Fruit fly (Drosophila melanogaster) whole organism, embryonic: Measurements from ENCODE around the gene cu.
A peak's percentile ranks its signal among the peaks of the same experiment; 100 is the strongest.

Experiments
- Antp ChIP-seq: fragments of 200-800 bp; sonication (Bioruptor generic); optimal IDR thresholded peaks from 3 replicates; lab custom pipeline; 2016; ENCODE audit warnings: missing biosample characterization, missing genetic modification characterization
- Atf3 ChIP-seq: fragments of 200-800 bp; sonication (Bioruptor generic); optimal IDR thresholded peaks from 3 replicates; lab custom pipeline; 2016; ENCODE audit warnings: missing biosample characterization, missing genetic modification characterization
- B-H2 ChIP-seq: fragments of 200-800 bp; sonication (Bioruptor generic); optimal IDR thresholded peaks from 2 replicates; lab custom pipeline; 2018; ENCODE audit warnings: missing biosample characterization, mild to moderate bottlenecking, missing genetic modification characterization
- C15 ChIP-seq: fragments of 200-800 bp; sonication (Bioruptor generic); IDR thresholded peaks from 3 replicates; pipeline ENCODE4 v1.3.6; 2022; ENCODE audit warnings: missing biosample characterization, missing genetic modification characterization
- CG10147 ChIP-seq: fragments of 200-800 bp; sonication (Bioruptor generic); optimal IDR thresholded peaks from 2 replicates; lab custom pipeline; 2019; ENCODE audit warnings: missing biosample characterization, mild to moderate bottlenecking, missing genetic modification characterization, moderate library complexity
- CG11504 ChIP-seq: fragments of 200-800 bp; sonication (Bioruptor generic); optimal IDR thresholded peaks from 3 replicates; lab custom pipeline; 2019; ENCODE audit warnings: missing biosample characterization, mild to moderate bottlenecking, missing genetic modification characterization, moderate library complexity
- CG14710 ChIP-seq: fragments of 200-800 bp; sonication (Bioruptor generic); optimal IDR thresholded peaks from 3 replicates; lab custom pipeline; 2019; ENCODE audit warnings: missing biosample characterization, mild to moderate bottlenecking, missing genetic modification characterization, moderate library complexity
- CG15073 ChIP-seq: fragments of 200-800 bp; sonication (Bioruptor generic); optimal IDR thresholded peaks from 2 replicates; lab custom pipeline; 2016; ENCODE audit warnings: missing biosample characterization, missing genetic modification characterization
- CG15479 ChIP-seq: fragments of 200-800 bp; sonication (Bioruptor generic); optimal IDR thresholded peaks from 3 replicates; lab custom pipeline; 2019; ENCODE audit warnings: missing biosample characterization, mild to moderate bottlenecking, missing genetic modification characterization, moderate library complexity
- CG1602 ChIP-seq: fragments of 200-800 bp; sonication (Bioruptor generic); optimal IDR thresholded peaks from 3 replicates; lab custom pipeline; 2016; ENCODE audit warnings: missing biosample characterization, missing genetic modification characterization
- CG1603 ChIP-seq: fragments of 200-800 bp; sonication (Bioruptor generic); optimal IDR thresholded peaks from 2 replicates; lab custom pipeline; 2019; ENCODE audit warnings: missing biosample characterization, mild to moderate bottlenecking, missing genetic modification characterization, moderate library complexity
- CG18599 ChIP-seq: fragments of 200-800 bp; sonication (Bioruptor generic); optimal IDR thresholded peaks from 3 replicates; lab custom pipeline; 2017; ENCODE audit warnings: missing biosample characterization, missing genetic modification characterization, mild to moderate bottlenecking, moderate library complexity, missing genetic modification reagents
- CG2199 ChIP-seq: fragments of 200-800 bp; sonication (Bioruptor generic); IDR thresholded peaks from 3 replicates; pipeline ENCODE4 v1.3.6; 2022; ENCODE audit warnings: missing biosample characterization, missing genetic modification characterization
- CG3065 ChIP-seq: fragments of 200-800 bp; sonication (Bioruptor generic); optimal IDR thresholded peaks from 2 replicates; lab custom pipeline; 2016; ENCODE audit warnings: missing biosample characterization, missing genetic modification characterization
- CG32767 ChIP-seq: fragments of 200-800 bp; sonication (Bioruptor generic); IDR thresholded peaks from 2 replicates; pipeline ENCODE4 v1.3.6; 2022; ENCODE audit warnings: missing biosample characterization, missing genetic modification characterization
- CG4707 ChIP-seq: fragments of 200-800 bp; sonication (Bioruptor generic); optimal IDR thresholded peaks from 2 replicates; lab custom pipeline; 2018; ENCODE audit warnings: missing biosample characterization, mild to moderate bottlenecking, missing genetic modification characterization, moderate library complexity
- CG5180 ChIP-seq: fragments of 200-800 bp; sonication (Bioruptor generic); optimal IDR thresholded peaks from 3 replicates; lab custom pipeline; 2017; ENCODE audit warnings: missing biosample characterization, missing genetic modification characterization, mild to moderate bottlenecking, moderate library complexity, missing genetic modification reagents
- CG8944 ChIP-seq: fragments of 200-800 bp; sonication (Bioruptor generic); optimal IDR thresholded peaks from 3 replicates; lab custom pipeline; 2016; ENCODE audit warnings: missing biosample characterization, missing genetic modification characterization
- CG9215 ChIP-seq: fragments of 200-800 bp; sonication (Bioruptor generic); IDR thresholded peaks from 2 replicates; pipeline ENCODE4 v1.3.6; 2022; ENCODE audit warnings: missing biosample characterization, missing genetic modification characterization
- D19A ChIP-seq: fragments of 200-800 bp; optimal IDR thresholded peaks from 3 replicates; lab custom pipeline; 2019; ENCODE audit warnings: missing biosample characterization, mild to moderate bottlenecking, missing genetic modification characterization, moderate library complexity
- Dip2 ChIP-seq: fragments of 200-800 bp; sonication (Bioruptor generic); IDR thresholded peaks from 2 replicates; pipeline ENCODE4 v1.3.6; 2022; ENCODE audit warnings: missing biosample characterization, missing genetic modification characterization
- Elba2 ChIP-seq: fragments of 200-800 bp; sonication (Bioruptor generic); optimal IDR thresholded peaks from 3 replicates; lab custom pipeline; 2016; ENCODE audit warnings: missing biosample characterization, missing genetic modification characterization
- H15 ChIP-seq: fragments of 200-800 bp; sonication (Bioruptor generic); IDR thresholded peaks from 3 replicates; pipeline ENCODE4 v1.3.6; 2022; ENCODE audit warnings: missing biosample characterization, missing genetic modification characterization
- Hey ChIP-seq: fragments of 200-800 bp; sonication (Bioruptor generic); optimal IDR thresholded peaks from 3 replicates; lab custom pipeline; 2018; ENCODE audit warnings: missing biosample characterization, mild to moderate bottlenecking, missing genetic modification characterization
- Nf-YC ChIP-seq: fragments of 200-800 bp; optimal IDR thresholded peaks from 3 replicates; lab custom pipeline; 2019; ENCODE audit warnings: missing biosample characterization, mild to moderate bottlenecking, missing genetic modification characterization, moderate library complexity
- Oaz ChIP-seq: fragments of 200-800 bp; sonication (Bioruptor generic); IDR thresholded peaks from 2 replicates; pipeline ENCODE4 v1.3.6; 2022; ENCODE audit warnings: missing biosample characterization, missing genetic modification characterization
- Trl ChIP-seq, 3 experiments: fragments of >200 bp in 2 of 3; fragments of 200-800 bp in 1 of 3; sonication (Bioruptor generic) in 1 of 3; optimal IDR thresholded peaks; 2 replicates in 1 of 3; 3 replicates in 2 of 3; lab custom pipeline; 2016 to 2017; ENCODE audit warnings: missing biosample characterization in 1 of 3, missing genetic modification characterization in 1 of 3
- ac ChIP-seq: fragments of 200-800 bp; sonication (Bioruptor generic); optimal IDR thresholded peaks from 3 replicates; lab custom pipeline; 2017; ENCODE audit warnings: missing biosample characterization, mild to moderate bottlenecking, missing genetic modification characterization
- ash1 ChIP-seq: fragments of 200-800 bp; sonication (Bioruptor generic); optimal IDR thresholded peaks from 2 replicates; lab custom pipeline; 2018; ENCODE audit warnings: missing biosample characterization, mild to moderate bottlenecking, missing genetic modification characterization
- az2 ChIP-seq: fragments of 200-800 bp; sonication (Bioruptor generic); optimal IDR thresholded peaks from 3 replicates; lab custom pipeline; 2016; ENCODE audit warnings: missing biosample characterization, missing genetic modification characterization
- br ChIP-seq: fragments of >200 bp; optimal IDR thresholded peaks from 2 replicates; lab custom pipeline; 2017
- chinmo ChIP-seq: fragments of 200-800 bp; sonication (Bioruptor generic); IDR thresholded peaks from 4 replicates; pipeline ENCODE4 v1.3.6; 2022; ENCODE audit warnings: missing biosample characterization, missing genetic modification characterization; ENCODE audit not compliant: partially characterized antibody
- crol ChIP-seq: fragments of 200-800 bp; sonication (Bioruptor generic); IDR thresholded peaks from 2 replicates; pipeline ENCODE4 v1.3.6; 2022; ENCODE audit warnings: missing biosample characterization, missing genetic modification characterization
- h ChIP-seq: fragments of >200 bp; optimal IDR thresholded peaks from 2 replicates; lab custom pipeline; 2017
- ham ChIP-seq: fragments of 200-800 bp; sonication (Bioruptor generic); IDR thresholded peaks from 2 replicates; pipeline ENCODE4 v1.3.6; 2022; ENCODE audit warnings: missing biosample characterization, missing genetic modification characterization
- hkb ChIP-seq, 2 experiments: fragments of 200-800 bp in 1 of 2; fragments of >200 bp in 1 of 2; sonication (Bioruptor generic) in 1 of 2; IDR thresholded peaks in 1 of 2; optimal IDR thresholded peaks in 1 of 2; 2 replicates each; pipeline versions ENCODE4 v1.3.6 to Lab custom; 2017 to 2022; ENCODE audit warnings: missing biosample characterization in 1 of 2, missing genetic modification characterization in 1 of 2
- jigr1 ChIP-seq: fragments of 200-800 bp; sonication (Bioruptor generic); IDR thresholded peaks from 3 replicates; pipeline ENCODE4 v1.3.6; 2022; ENCODE audit warnings: missing biosample characterization, missing genetic modification characterization
- jing ChIP-seq: fragments of 200-800 bp; sonication (Bioruptor generic); optimal IDR thresholded peaks from 2 replicates; lab custom pipeline; 2018; ENCODE audit warnings: missing biosample characterization, mild to moderate bottlenecking, missing genetic modification characterization
- kah ChIP-seq: fragments of 200-800 bp; sonication (Bioruptor generic); optimal IDR thresholded peaks from 2 replicates; lab custom pipeline; 2018; ENCODE audit warnings: missing biosample characterization, mild to moderate bottlenecking, missing genetic modification characterization
- kay ChIP-seq: fragments of 200-800 bp; sonication (Bioruptor generic); optimal IDR thresholded peaks from 2 replicates; lab custom pipeline; 2016; ENCODE audit warnings: missing biosample characterization, missing genetic modification characterization
- kni ChIP-seq: fragments of 200-800 bp; sonication (Bioruptor generic); optimal IDR thresholded peaks from 3 replicates; lab custom pipeline; 2017; ENCODE audit warnings: mild to moderate bottlenecking, missing biosample characterization, missing genetic modification reagents, missing genetic modification characterization
- lmd ChIP-seq: fragments of 200-800 bp; sonication (Bioruptor generic); IDR thresholded peaks from 2 replicates; pipeline ENCODE4 v1.3.6; 2022; ENCODE audit warnings: missing biosample characterization, missing genetic modification characterization
- mirr ChIP-seq: fragments of 200-800 bp; sonication (Bioruptor generic); optimal IDR thresholded peaks from 3 replicates; lab custom pipeline; 2018; ENCODE audit warnings: missing biosample characterization, mild to moderate bottlenecking, missing genetic modification characterization
- pan ChIP-seq, 4 experiments: fragments of >200 bp in 3 of 4; fragments of 200-800 bp in 1 of 4; sonication (Bioruptor generic) in 1 of 4; optimal IDR thresholded peaks in 3 of 4; IDR thresholded peaks in 1 of 4; 2 replicates each; pipeline versions ENCODE4 v1.3.6 to Lab custom; 2017 to 2022; ENCODE audit warnings: missing biosample characterization in 2 of 4, missing genetic modification characterization in 2 of 4, mixed read lengths in 1 of 4
- rib ChIP-seq: fragments of 200-800 bp; sonication (Bioruptor generic); IDR thresholded peaks from 2 replicates; pipeline ENCODE4 v1.3.6; 2022; ENCODE audit warnings: missing biosample characterization, missing genetic modification characterization
- ro ChIP-seq: fragments of 200-800 bp; sonication (Bioruptor generic); IDR thresholded peaks from 2 replicates; pipeline ENCODE4 v1.3.6; 2022; ENCODE audit warnings: missing biosample characterization, missing genetic modification characterization
- seq ChIP-seq: fragments of 200-800 bp; sonication (Bioruptor generic); IDR thresholded peaks from 2 replicates; pipeline ENCODE4 v1.3.6; 2022; ENCODE audit warnings: missing biosample characterization, missing genetic modification characterization
- slbo ChIP-seq: fragments of 200-800 bp; sonication (Bioruptor generic); IDR thresholded peaks from 2 replicates; pipeline ENCODE4 v1.3.6; 2022; ENCODE audit warnings: missing biosample characterization, missing genetic modification characterization
- sr ChIP-seq: fragments of 200-800 bp; sonication (Bioruptor generic); IDR thresholded peaks from 3 replicates; pipeline ENCODE4 v1.3.6; 2022; ENCODE audit warnings: missing biosample characterization, missing genetic modification characterization
- stc ChIP-seq: fragments of 200-800 bp; sonication (Bioruptor generic); IDR thresholded peaks from 2 replicates; pipeline ENCODE4 v1.3.6; 2022; ENCODE audit warnings: missing biosample characterization, missing genetic modification characterization
- sug ChIP-seq: fragments of 200-800 bp; optimal IDR thresholded peaks from 2 replicates; lab custom pipeline; 2019; ENCODE audit warnings: missing biosample characterization, mild to moderate bottlenecking, missing genetic modification characterization, moderate library complexity
- tgo ChIP-seq: fragments of 200-800 bp; sonication (Bioruptor generic); IDR thresholded peaks from 3 replicates; pipeline ENCODE4 v1.3.6; 2022; ENCODE audit warnings: missing biosample characterization, missing genetic modification characterization

cu gene

dm6 chr3R:11156858-11157257 is 40.5 kb upstream of the cu start, which contains the start of gene Ugt302C1 (continued):
- no peak for TF ChIP-seq CG10147 (GFP tag; lab: Kevin White, UChicago)
- TF ChIP-seq ham (GFP tag; lab: Robert Waterston, UW), result peak; percentile 33; the same call in 1 of the 2 replicates
- TF ChIP-seq CG4707, result no peak
- no peak for TF ChIP-seq crol
- TF ChIP-seq CG15073 (GFP tag; lab: Kevin White, UChicago), result no peak
- no peak for TF ChIP-seq tgo (GFP tag; lab: Robert Waterston, UW)
- no peak for TF ChIP-seq CG3065
- no peak for TF ChIP-seq CG11504
- TF ChIP-seq az2 (GFP tag; lab: Kevin White, UChicago), result no peak
- no peak for TF ChIP-seq rib (GFP tag; lab: Robert Waterston, UW)
- TF ChIP-seq Trl (optimal IDR thresholded peaks at IDR 0.05; lab: Kevin White, UChicago), result peak; percentile 84 to 98
- TF ChIP-seq Trl (GFP tag; optimal IDR thresholded peaks at IDR 0.05; lab: Kevin White, UChicago), result peak; percentile 3
- TF ChIP-seq Dip2, result no peak
- TF ChIP-seq hkb (optimal IDR thresholded peaks at IDR 0.05; lab: Kevin White, UChicago), result no peak
- no peak; the same call in 1 of the 2 replicates for TF ChIP-seq hkb (GFP tag; IDR thresholded peaks at IDR 0.05; lab: Robert Waterston, UW)
- no peak for TF ChIP-seq pan (optimal IDR thresholded peaks at IDR 0.05; lab: Kevin White, UChicago)
- TF ChIP-seq pan (GFP tag; optimal IDR thresholded peaks at IDR 0.05 in 1 of 2, IDR thresholded peaks at IDR 0.05 in 1 of 2), result no peak
- no peak for TF ChIP-seq Nf-YC
- TF ChIP-seq CG32767, result no peak
- TF ChIP-seq kni (GFP tag; lab: Kevin White, UChicago), result peak; percentile 71
- TF ChIP-seq B-H2 (GFP tag; lab: Kevin White, UChicago), result peak; percentile 53
- no peak for TF ChIP-seq kah (GFP tag; lab: Kevin White, UChicago)
- no peak for TF ChIP-seq br (lab: Kevin White, UChicago)
- no peak for TF ChIP-seq Antp (GFP tag; lab: Kevin White, UChicago)
- TF ChIP-seq Elba2, result no peak
- TF ChIP-seq Hey (tag; lab: Kevin White, UChicago), result no peak
- TF ChIP-seq Oaz (GFP tag; lab: Robert Waterston, UW), result no peak
- peak; percentile 21 for TF ChIP-seq sug (tag; lab: Kevin White, UChicago)
- TF ChIP-seq H15 (GFP tag; lab: Robert Waterston, UW), result no peak
- no peak for TF ChIP-seq CG5180 (GFP tag; lab: Kevin White, UChicago)
- TF ChIP-seq CG2199 (GFP tag; lab: Robert Waterston, UW), result no peak
- TF ChIP-seq mirr, result peak; percentile 53
- no peak for TF ChIP-seq seq (GFP tag; lab: Robert Waterston, UW)
- TF ChIP-seq CG8944 (GFP tag; lab: Kevin White, UChicago), result no peak
- TF ChIP-seq CG18599, result no peak
- no peak for TF ChIP-seq CG9215 (GFP tag; lab: Robert Waterston, UW)
- TF ChIP-seq jing (GFP tag; lab: Kevin White, UChicago), result no peak
- no peak for TF ChIP-seq sr (GFP tag; lab: Robert Waterston, UW)
- no peak for TF ChIP-seq lmd (GFP tag; lab: Robert Waterston, UW)
- no peak for TF ChIP-seq CG1603 (tag; lab: Kevin White, UChicago)
- TF ChIP-seq ro (GFP tag; lab: Robert Waterston, UW), result no peak
- no peak for TF ChIP-seq jigr1
- TF ChIP-seq Atf3 (GFP tag; lab: Kevin White, UChicago), result peak; percentile 31
- TF ChIP-seq CG14710 (tag; lab: Kevin White, UChicago), result no peak
- TF ChIP-seq D19A (tag; lab: Kevin White, UChicago), result no peak
- no peak for TF ChIP-seq CG1602 (GFP tag; lab: Kevin White, UChicago)
- TF ChIP-seq chinmo (GFP tag; lab: Robert Waterston, UW), result peak; percentile 85; the same call in 2 of the 4 replicates
- no peak for TF ChIP-seq ac (GFP tag; lab: Kevin White, UChicago)
- TF ChIP-seq ash1 (GFP tag; lab: Kevin White, UChicago), result no peak
- TF ChIP-seq h, result no peak
- no peak for TF ChIP-seq C15
- no peak for TF ChIP-seq kay (GFP tag; lab: Kevin White, UChicago)
- 0 out of 2 replicates have a peak, but pooled peaks have one; percentile 34 for TF ChIP-seq slbo (GFP tag; lab: Robert Waterston, UW)
- TF ChIP-seq stc (GFP tag; lab: Robert Waterston, UW), result no peak
- no peak for TF ChIP-seq CG15479 (GFP tag; lab: Kevin White, UChicago)
